Worm (Caenorhabditis elegans) whole organism, young adult: ENCODE data around the gene T05A8.6.
A peak's percentile ranks its signal among the peaks of the same experiment; 100 is the strongest.

Experiments
- B0019.2 ChIP-seq: fragments of 200-800 bp; sonication (Bioruptor generic); conservative IDR thresholded peaks from 2 replicates; pipeline ENCODE4 v1.3.6; 2022; ENCODE audit warnings: missing genetic modification reagents, missing genetic modification characterization, missing compliant biosample characterization
- B0336.3 ChIP-seq: fragments of 200-800 bp; sonication (Bioruptor generic); IDR thresholded peaks from 2 replicates; pipeline ENCODE4 v1.3.6; 2022; ENCODE audit warnings: missing genetic modification characterization, missing compliant biosample characterization
- C17E4.6 ChIP-seq: fragments of 200-800 bp; sonication (Bioruptor generic); IDR thresholded peaks from 2 replicates; pipeline ENCODE4 v1.3.6; 2022; ENCODE audit warnings: missing genetic modification reagents, missing genetic modification characterization, missing compliant biosample characterization
- D2030.7 ChIP-seq: fragments of 200-800 bp; sonication (Bioruptor generic); IDR thresholded peaks from 2 replicates; pipeline ENCODE4 v1.3.6; 2022; ENCODE audit warnings: missing genetic modification reagents, missing genetic modification characterization, missing compliant biosample characterization
- F23B12.7 ChIP-seq: sonication (generic microtip); optimal IDR thresholded peaks from 2 replicates; lab custom pipeline; 2017; ENCODE audit warnings: missing genetic modification characterization, mild to moderate bottlenecking, missing compliant biosample characterization, antibody characterized with exemption, moderate library complexity; ENCODE audit not compliant: insufficient read depth
- F39B2.1 ChIP-seq: fragments of 200-800 bp; sonication (Bioruptor generic); IDR thresholded peaks from 2 replicates; pipeline ENCODE4 v1.3.6; 2022; ENCODE audit warnings: missing genetic modification reagents, missing genetic modification characterization, missing compliant biosample characterization
- K11D2.4 ChIP-seq: fragments of 200-800 bp; sonication (Bioruptor generic); IDR thresholded peaks from 2 replicates; pipeline ENCODE4 v1.3.6; 2022; ENCODE audit warnings: missing genetic modification reagents, missing genetic modification characterization, missing compliant biosample characterization
- K12H6.12 ChIP-seq: fragments of 200-800 bp; sonication (Bioruptor generic); optimal IDR thresholded peaks from 2 replicates; lab custom pipeline; 2018; ENCODE audit warnings: mild to moderate bottlenecking, missing genetic modification characterization, missing compliant biosample characterization
- Y53F4B.3 ChIP-seq: fragments of 200-800 bp; sonication (Bioruptor generic); IDR thresholded peaks from 2 replicates; pipeline ENCODE4 v1.3.6; 2022; ENCODE audit warnings: missing genetic modification reagents, missing genetic modification characterization, missing compliant biosample characterization
- Y79H2A.3 ChIP-seq: fragments of 200-800 bp; sonication (Bioruptor generic); conservative IDR thresholded peaks from 2 replicates; pipeline ENCODE4 v1.3.6; 2022; ENCODE audit warnings: missing genetic modification reagents, missing genetic modification characterization, missing compliant biosample characterization
- Y95B8A.8 ChIP-seq: fragments of 200-800 bp; sonication (Bioruptor generic); IDR thresholded peaks from 2 replicates; pipeline ENCODE4 v1.3.6; 2022; ENCODE audit warnings: missing genetic modification reagents, missing genetic modification characterization, missing compliant biosample characterization
- akir-1 ChIP-seq: fragments of 200-800 bp; sonication (Bioruptor generic); optimal IDR thresholded peaks from 2 replicates; lab custom pipeline; 2018; ENCODE audit warnings: mild to moderate bottlenecking, missing genetic modification characterization, moderate library complexity, missing compliant biosample characterization
- aptf-2 ChIP-seq: fragments of 200-800 bp; sonication (Bioruptor generic); conservative IDR thresholded peaks from 2 replicates; pipeline ENCODE4 v1.3.6; 2022; ENCODE audit warnings: missing genetic modification reagents, missing genetic modification characterization, missing compliant biosample characterization
- athp-1 ChIP-seq: sonication (generic microtip); optimal IDR thresholded peaks from 2 replicates; lab custom pipeline; 2017; ENCODE audit warnings: mild to moderate bottlenecking, missing genetic modification characterization, missing compliant biosample characterization
- attf-3 ChIP-seq: fragments of 200-800 bp; sonication (Bioruptor generic); conservative IDR thresholded peaks from 2 replicates; pipeline ENCODE4 v1.3.6; 2022; ENCODE audit warnings: missing genetic modification reagents, missing genetic modification characterization, missing compliant biosample characterization
- attf-5 ChIP-seq: fragments of 200-800 bp; sonication (Bioruptor generic); optimal IDR thresholded peaks from 2 replicates; lab custom pipeline; 2018; ENCODE audit warnings: mild to moderate bottlenecking, missing genetic modification characterization, missing compliant biosample characterization
- bed-1 ChIP-seq: fragments of 200-800 bp; sonication (Bioruptor generic); IDR thresholded peaks from 2 replicates; pipeline ENCODE4 v1.3.6; 2022; ENCODE audit warnings: missing genetic modification reagents, missing genetic modification characterization, missing compliant biosample characterization
- bed-2 ChIP-seq: fragments of 200-800 bp; sonication (Bioruptor generic); IDR thresholded peaks from 2 replicates; pipeline ENCODE4 v1.3.6; 2022; ENCODE audit warnings: missing genetic modification reagents, missing genetic modification characterization, missing compliant biosample characterization
- ceh-27 ChIP-seq: fragments of 200-800 bp; sonication (Bioruptor generic); optimal IDR thresholded peaks from 2 replicates; lab custom pipeline; 2018; ENCODE audit warnings: mild to moderate bottlenecking, missing genetic modification characterization, moderate library complexity, missing compliant biosample characterization
- dox-1 ChIP-seq: fragments of 200-800 bp; sonication (Bioruptor generic); IDR thresholded peaks from 2 replicates; pipeline ENCODE4 v1.3.6; 2022; ENCODE audit warnings: missing genetic modification reagents, missing genetic modification characterization, missing compliant biosample characterization
- efl-1 ChIP-seq: fragments of 150-350 bp; optimal IDR thresholded peaks from 2 replicates; lab custom pipeline; 2014; ENCODE audit warnings: missing biosample characterization, missing genetic modification reagents, missing genetic modification characterization
- ekl-4 ChIP-seq: fragments of 200-800 bp; sonication (Bioruptor generic); IDR thresholded peaks from 2 replicates; pipeline ENCODE4 v1.3.6; 2022; ENCODE audit warnings: missing genetic modification reagents, missing genetic modification characterization, missing compliant biosample characterization
- fkh-3 ChIP-seq: sonication (generic microtip); optimal IDR thresholded peaks from 2 replicates; lab custom pipeline; 2016; ENCODE audit warnings: mild to moderate bottlenecking, missing genetic modification characterization, missing compliant biosample characterization
- gei-17 ChIP-seq: fragments of 200-800 bp; sonication (Bioruptor generic); optimal IDR thresholded peaks from 2 replicates; lab custom pipeline; 2018; ENCODE audit warnings: mild to moderate bottlenecking, missing genetic modification characterization, missing compliant biosample characterization
- hlh-26 ChIP-seq: fragments of 200-800 bp; sonication (Bioruptor generic); conservative IDR thresholded peaks from 2 replicates; pipeline ENCODE4 v1.3.6; 2022; ENCODE audit warnings: missing genetic modification reagents, missing genetic modification characterization, missing compliant biosample characterization
- hrde-1 ChIP-seq: sonication (generic microtip); optimal IDR thresholded peaks from 2 replicates; lab custom pipeline; 2016; ENCODE audit warnings: missing genetic modification characterization, mild to moderate bottlenecking, missing compliant biosample characterization, moderate library complexity, missing genotype, missing genetic modification reagents, borderline replicate concordance
- lag-1 ChIP-seq: fragments of 200-800 bp; sonication (Bioruptor generic); IDR thresholded peaks from 2 replicates; pipeline ENCODE4 v1.3.6; 2022; ENCODE audit warnings: missing genetic modification reagents, missing genetic modification characterization, missing compliant biosample characterization
- let-607 ChIP-seq, 2 experiments: fragments of 200-800 bp in 1 of 2; sonication (Bioruptor generic) in 1 of 2; sonication (generic microtip) in 1 of 2; optimal IDR thresholded peaks; 2 replicates each; lab custom pipeline; 2016 to 2018; ENCODE audit warnings: mild to moderate bottlenecking in 2 of 2, missing compliant biosample characterization in 2 of 2, missing genetic modification characterization in 2 of 2, moderate library complexity in 2 of 2, missing genotype in 1 of 2
- lsl-1 ChIP-seq: fragments of 200-800 bp; sonication (Bioruptor generic); optimal IDR thresholded peaks from 2 replicates; lab custom pipeline; 2018; ENCODE audit warnings: mild to moderate bottlenecking, missing genetic modification characterization, moderate library complexity, missing compliant biosample characterization
- lsy-27 ChIP-seq: sonication (generic microtip); optimal IDR thresholded peaks from 2 replicates; lab custom pipeline; 2017; ENCODE audit warnings: missing genetic modification characterization, mild to moderate bottlenecking, missing compliant biosample characterization, antibody characterized with exemption, missing genotype, borderline replicate concordance; ENCODE audit not compliant: insufficient read depth
- madf-10 ChIP-seq: sonication (generic microtip); optimal IDR thresholded peaks from 2 replicates; lab custom pipeline; 2016; ENCODE audit warnings: mild to moderate bottlenecking, missing genetic modification characterization, missing compliant biosample characterization
- madf-6 ChIP-seq: fragments of 200-800 bp; sonication (Bioruptor generic); IDR thresholded peaks from 2 replicates; pipeline ENCODE4 v1.3.6; 2022; ENCODE audit warnings: missing genetic modification reagents, missing genetic modification characterization, missing compliant biosample characterization
- madf-8 ChIP-seq: fragments of 200-800 bp; sonication (Bioruptor generic); conservative IDR thresholded peaks from 2 replicates; pipeline ENCODE4 v1.3.6; 2022; ENCODE audit warnings: missing genetic modification reagents, missing genetic modification characterization, missing compliant biosample characterization
- mcd-1 ChIP-seq: fragments of 200-800 bp; sonication (Bioruptor generic); IDR thresholded peaks from 2 replicates; pipeline ENCODE4 v1.3.6; 2022; ENCODE audit warnings: missing genetic modification reagents, missing genetic modification characterization, missing compliant biosample characterization
- mel-28 ChIP-seq: sonication (generic microtip); optimal IDR thresholded peaks from 2 replicates; lab custom pipeline; 2016; ENCODE audit warnings: borderline replicate concordance, mild to moderate bottlenecking, missing genetic modification characterization, missing compliant biosample characterization
- nfyb-1 ChIP-seq: fragments of 200-800 bp; sonication (Bioruptor generic); IDR thresholded peaks from 2 replicates; pipeline ENCODE4 v1.3.6; 2022; ENCODE audit warnings: missing genetic modification reagents, missing genetic modification characterization, missing compliant biosample characterization
- nhr-27 ChIP-seq: fragments of 200-800 bp; sonication (Bioruptor generic); optimal IDR thresholded peaks from 2 replicates; lab custom pipeline; 2018; ENCODE audit warnings: mild to moderate bottlenecking, missing genetic modification characterization, moderate library complexity, missing compliant biosample characterization
- pbrm-1 ChIP-seq: fragments of 200-800 bp; sonication (Bioruptor generic); IDR thresholded peaks from 2 replicates; pipeline ENCODE4 v1.3.6; 2022; ENCODE audit warnings: missing genetic modification reagents, missing genetic modification characterization, missing compliant biosample characterization
- pha-4 ChIP-seq: fragments of 150-350 bp; sonication (generic microtip); optimal IDR thresholded peaks from 2 replicates; lab custom pipeline; 2014; ENCODE audit warnings: missing biosample characterization, missing genetic modification reagents, missing genetic modification characterization
- rec-8 ChIP-seq, 2 experiments: sonication (generic microtip); optimal IDR thresholded peaks; 2 replicates each; lab custom pipeline; 2016; ENCODE audit warnings: mild to moderate bottlenecking in 2 of 2, missing genetic modification characterization in 2 of 2, missing genetic modification reagents in 2 of 2, missing genotype in 2 of 2, missing biosample characterization in 1 of 2, missing compliant biosample characterization in 1 of 2, moderate library complexity in 1 of 2
- rpc-1 ChIP-seq, 2 experiments: fragments of 150-350 bp in 1 of 2; sonication (generic microtip) in 1 of 2; optimal IDR thresholded peaks; 2 replicates each; lab custom pipeline; 2014 to 2018; ENCODE audit warnings: missing biosample characterization in 1 of 2, missing genetic modification characterization in 1 of 2, missing genetic modification reagents in 1 of 2, missing genotype in 1 of 2
- zim-3 ChIP-seq: sonication (generic microtip); optimal IDR thresholded peaks from 2 replicates; lab custom pipeline; 2017; ENCODE audit warnings: mild to moderate bottlenecking, missing genetic modification characterization, moderate library complexity, missing compliant biosample characterization
- ztf-18 ChIP-seq: sonication (generic microtip); optimal IDR thresholded peaks from 2 replicates; lab custom pipeline; 2016; ENCODE audit warnings: missing genotype, mild to moderate bottlenecking, missing genetic modification characterization, missing compliant biosample characterization
- ztf-22 ChIP-seq: fragments of 200-800 bp; sonication (Bioruptor generic); optimal IDR thresholded peaks from 2 replicates; lab custom pipeline; 2018; ENCODE audit warnings: mild to moderate bottlenecking, missing genetic modification characterization, moderate library complexity, missing compliant biosample characterization
- ztf-25 ChIP-seq: fragments of 200-800 bp; sonication (Bioruptor generic); IDR thresholded peaks from 2 replicates; pipeline ENCODE4 v1.3.6; 2022; ENCODE audit warnings: missing genetic modification reagents, missing genetic modification characterization, missing compliant biosample characterization

The T05A8.6 gene

DNA sequence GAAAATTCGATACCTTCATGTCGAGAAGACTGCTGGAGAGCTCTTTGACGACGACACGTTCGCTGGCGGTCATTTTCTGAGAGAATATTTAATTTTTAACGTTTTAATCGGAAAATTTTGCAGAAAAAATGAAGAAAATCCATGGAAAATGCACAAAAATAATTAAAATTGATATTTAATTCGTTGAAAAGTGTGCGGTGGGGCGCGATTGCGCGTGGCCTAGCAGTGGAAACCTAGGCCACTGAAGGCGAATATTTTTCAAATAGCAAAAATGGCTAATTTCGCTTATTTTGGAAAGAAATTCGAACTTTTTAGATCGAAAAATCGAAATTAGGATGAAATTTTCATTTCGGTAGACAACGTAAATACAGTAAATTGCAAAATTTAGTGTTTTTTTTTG, 13.0 kb upstream of the T05A8.6 start, which contains the start of gene F29A7.6 (continued):
- TF ChIP-seq attf-3, result no peak
- TF ChIP-seq attf-5 (GFP tag; lab: Kevin White, UChicago), result peak; percentile 66
- TF ChIP-seq aptf-2 (GFP tag; lab: Robert Waterston, UW), result peak; percentile 54; the same call in 1 of the 2 replicates
- peak; percentile 96 for TF ChIP-seq mcd-1 (GFP tag; lab: Robert Waterston, UW)
- 0 out of 2 replicates have a peak, but pooled peaks have one; percentile 55 for TF ChIP-seq bed-2 (GFP tag; lab: Robert Waterston, UW)
- no peak for TF ChIP-seq F23B12.7
- TF ChIP-seq gei-17 (GFP tag; lab: Kevin White, UChicago), result no peak
- peak; percentile 55 for TF ChIP-seq D2030.7 (GFP tag; lab: Robert Waterston, UW)
- peak; percentile 54 for TF ChIP-seq ceh-27 (GFP tag; lab: Kevin White, UChicago)

DNA sequence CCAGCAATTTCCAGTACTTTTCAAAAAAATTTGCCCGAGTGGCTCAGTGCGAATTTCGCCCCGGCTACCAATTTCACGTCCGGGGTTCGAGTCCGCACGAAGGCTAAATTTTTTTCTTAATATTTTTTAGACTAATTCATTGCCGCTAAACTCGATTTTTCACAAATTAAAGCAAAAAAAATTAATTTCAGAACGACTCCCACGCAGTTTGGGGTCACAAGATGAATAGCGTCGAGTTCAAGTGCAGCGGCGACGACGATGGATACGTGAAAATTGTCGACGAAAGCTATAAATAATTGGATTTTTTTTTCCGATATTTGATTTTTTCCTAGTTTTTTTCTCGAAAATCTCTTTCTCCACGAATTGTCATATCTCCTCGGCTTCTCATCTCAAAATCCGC, 11.8 kb upstream of the T05A8.6 start:
- TF ChIP-seq C17E4.6, result no peak
- no peak for TF ChIP-seq B0019.2 (GFP tag; lab: Robert Waterston, UW)
- no peak for TF ChIP-seq lsy-27 (tag; lab: Kevin White, UChicago)
- peak; percentile 43; the same call in 1 of the 2 replicates for TF ChIP-seq madf-6
- TF ChIP-seq ztf-22, result no peak
- TF ChIP-seq madf-10, result no peak
- no peak for TF ChIP-seq Y53F4B.3 (GFP tag; lab: Robert Waterston, UW)
- TF ChIP-seq pbrm-1, result 0 out of 2 replicates have a peak, but pooled peaks have one; percentile 8
- no peak for TF ChIP-seq K12H6.12 (tag; lab: Kevin White, UChicago)
- TF ChIP-seq athp-1 (tag; lab: Kevin White, UChicago), result peak; percentile 21
- no peak for TF ChIP-seq ztf-18 (tag; lab: Kevin White, UChicago)
- TF ChIP-seq ekl-4 (GFP tag; lab: Robert Waterston, UW), result 0 out of 2 replicates have a peak, but pooled peaks have one; percentile 21
- no peak for TF ChIP-seq akir-1 (GFP tag; lab: Kevin White, UChicago)
- no peak for TF ChIP-seq ztf-25
- TF ChIP-seq Y79H2A.3 (GFP tag; lab: Robert Waterston, UW), result no peak
- TF ChIP-seq hlh-26 (GFP tag; lab: Robert Waterston, UW), result no peak
- TF ChIP-seq nhr-27 (tag; lab: Kevin White, UChicago), result no peak
- peak; percentile 19 for TF ChIP-seq hrde-1 (tag; lab: Kevin White, UChicago)
- TF ChIP-seq F39B2.1 (GFP tag; lab: Robert Waterston, UW), result no peak
- TF ChIP-seq B0336.3 (GFP tag; lab: Robert Waterston, UW), result peak; percentile 51; the same call in 1 of the 2 replicates
- no peak for TF ChIP-seq let-607 (tag; optimal IDR thresholded peaks at IDR 0.05; lab: Kevin White, UChicago)
- peak; percentile 54; the same call in 1 of the 2 replicates for TF ChIP-seq mcd-1 (GFP tag; lab: Robert Waterston, UW)
- TF ChIP-seq madf-8 (GFP tag; lab: Robert Waterston, UW), result no peak
- TF ChIP-seq nfyb-1 (GFP tag; lab: Robert Waterston, UW), result 0 out of 2 replicates have a peak, but pooled peaks have one; percentile 30

DNA sequence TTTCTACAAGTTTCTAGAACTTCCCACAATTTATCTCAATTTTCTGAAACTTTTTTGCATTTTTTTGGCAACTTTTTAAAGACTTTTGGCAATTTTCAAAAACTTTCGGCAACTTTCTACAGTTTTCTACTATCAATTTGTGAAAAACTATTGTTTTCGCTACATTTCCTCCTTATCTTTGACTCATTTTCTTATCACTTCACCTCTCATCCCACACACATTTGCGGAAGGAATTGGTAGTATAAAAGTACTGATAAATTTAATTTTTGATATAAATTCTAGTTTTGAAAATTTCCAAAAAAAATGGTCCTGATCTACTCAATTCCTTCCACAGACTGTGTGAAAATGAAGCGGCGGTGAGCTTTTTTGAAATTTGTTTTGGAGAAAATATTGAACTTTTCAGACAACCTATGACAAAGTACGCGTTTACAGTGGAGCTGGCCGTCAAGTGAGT, 10.1 kb upstream of the T05A8.6 start, which contains the start of gene F29A7.4:
F29A7.4 (plus strand) TSS at position 404 of the 454 bp plus-strand sequence.
- TF ChIP-seq let-607 (tag; optimal IDR thresholded peaks at IDR 0.05; lab: Kevin White, UChicago), result no peak
- no peak for TF ChIP-seq nhr-27 (tag; lab: Kevin White, UChicago)
- TF ChIP-seq Y95B8A.8 (GFP tag; lab: Robert Waterston, UW), result no peak
- TF ChIP-seq rpc-1 (optimal IDR thresholded peaks at IDR 0.05; lab: Kevin White, UChicago), result no peak
- TF ChIP-seq rpc-1 (tag; optimal IDR thresholded peaks at IDR 0.05; lab: Kevin White, UChicago), result no peak
- no peak for TF ChIP-seq K11D2.4
- no peak for TF ChIP-seq lsl-1 (GFP tag; lab: Kevin White, UChicago)
- TF ChIP-seq pha-4 (tag; lab: Kevin White, UChicago), result no peak
- TF ChIP-seq efl-1 (GFP tag; lab: Kevin White, UChicago), result no peak
- no peak for TF ChIP-seq mel-28
- no peak for TF ChIP-seq zim-3
- no peak for TF ChIP-seq bed-1 (GFP tag; lab: Robert Waterston, UW)
- no peak for TF ChIP-seq lag-1 (GFP tag; lab: Robert Waterston, UW)
- no peak for TF ChIP-seq fkh-3 (tag; lab: Kevin White, UChicago)
- TF ChIP-seq dox-1, result no peak
- TF ChIP-seq rec-8 (tag; optimal IDR thresholded peaks at IDR 0.05; lab: Kevin White, UChicago), result no peak
- TF ChIP-seq ekl-4 (GFP tag; lab: Robert Waterston, UW), result no peak
